Worm (Caenorhabditis elegans): ENCODE results near the gene nhr-227.

DNA sequence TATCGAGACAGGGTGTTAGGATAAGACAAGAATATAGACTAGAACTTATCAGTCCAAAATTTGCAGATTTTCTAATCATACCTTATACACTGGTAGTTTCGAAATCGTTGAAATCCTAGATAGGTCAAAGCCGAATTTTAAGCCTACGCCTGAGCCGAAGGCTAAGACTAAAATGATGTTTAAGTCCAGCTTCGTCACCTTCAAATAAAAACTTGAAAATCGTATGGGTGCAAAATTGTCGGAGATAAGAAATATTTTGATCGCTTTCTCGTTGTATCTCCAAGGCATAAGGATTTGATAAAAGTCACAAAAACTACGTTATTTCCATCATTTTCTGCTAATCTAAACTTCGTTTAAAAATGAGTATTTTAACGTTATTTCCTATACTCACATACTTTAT is 24.6 kb upstream of the nhr-227 start, which contains the start of gene F41B5.12:
- TF ChIP-seq nfya-1 (tag; optimal IDR thresholded peaks at IDR 0.05) (no peak), unc-86 (tag; optimal IDR thresholded peaks at IDR 0.05) (no peak), madf-2 (tag; optimal IDR thresholded peaks at IDR 0.05) (no peak), fkh-10 (GFP tag; optimal IDR thresholded peaks at IDR 0.05) (no peak), nhr-11 (tag; optimal IDR thresholded peaks at IDR 0.05) (no peak), tbx-7 (tag; optimal IDR thresholded peaks at IDR 0.05) (no peak), gmeb-2 (tag; optimal IDR thresholded peaks at IDR 0.05) (no peak), pha-4 (tag; optimal IDR thresholded peaks at IDR 0.05) (no peak), elt-2 (tag; optimal IDR thresholded peaks at IDR 0.05) (no peak), pag-3 (tag; optimal IDR thresholded peaks at IDR 0.05; ENCODE audit: borderline replicate concordance) (no peak), pqm-1 (tag; optimal IDR thresholded peaks at IDR 0.05) (no peak)
